Worm (Caenorhabditis elegans): ENCODE results near the gene srj-14.

The srj-14 gene

ce11 chrV:7381008-7381407 lies 11.5 kb downstream of the srj-14 start, which contains the start of gene C03G6.17:
TSS of gene C03G6.17 (minus strand) at chrV:7381108.
- no peak for TF ChIP-seq fkh-3 (tag; optimal IDR thresholded peaks at IDR 0.05)
- TF ChIP-seq let-607 (tag; optimal IDR thresholded peaks at IDR 0.05) = no peak
- TF ChIP-seq zfh-2 (GFP tag; conservative IDR thresholded peaks at IDR 0.05) = no peak
- no peak for TF ChIP-seq snpc-3.4 (tag; optimal IDR thresholded peaks at IDR 0.05)
- TF ChIP-seq nfyb-1 (GFP tag; IDR thresholded peaks at IDR 0.05) = no peak
- TF ChIP-seq Y53G8AR.9 (GFP tag; conservative IDR thresholded peaks at IDR 0.05) = no peak
- TF ChIP-seq lin-35 (GFP tag; optimal IDR thresholded peaks at IDR 0.05) = no peak
- TF ChIP-seq rpc-1 (optimal IDR thresholded peaks at IDR 0.05) = no peak
- no peak for TF ChIP-seq rpc-1 (tag; optimal IDR thresholded peaks at IDR 0.05)
- TF ChIP-seq ztf-6 (GFP tag; IDR thresholded peaks at IDR 0.05) = no peak
- TF ChIP-seq madf-8 (GFP tag; conservative IDR thresholded peaks at IDR 0.05) = no peak
- no peak for TF ChIP-seq egl-18 (GFP tag; IDR thresholded peaks at IDR 0.05)
- TF ChIP-seq ztf-18 (tag; optimal IDR thresholded peaks at IDR 0.05) = no peak
- no peak for TF ChIP-seq attf-3 (GFP tag; conservative IDR thresholded peaks at IDR 0.05)
- TF ChIP-seq attf-5 (GFP tag; optimal IDR thresholded peaks at IDR 0.05) = no peak
- TF ChIP-seq ama-1 (optimal IDR thresholded peaks at IDR 0.05) = no peak
- no peak for TF ChIP-seq ama-1 (GFP tag; optimal IDR thresholded peaks at IDR 0.05)

DNA sequence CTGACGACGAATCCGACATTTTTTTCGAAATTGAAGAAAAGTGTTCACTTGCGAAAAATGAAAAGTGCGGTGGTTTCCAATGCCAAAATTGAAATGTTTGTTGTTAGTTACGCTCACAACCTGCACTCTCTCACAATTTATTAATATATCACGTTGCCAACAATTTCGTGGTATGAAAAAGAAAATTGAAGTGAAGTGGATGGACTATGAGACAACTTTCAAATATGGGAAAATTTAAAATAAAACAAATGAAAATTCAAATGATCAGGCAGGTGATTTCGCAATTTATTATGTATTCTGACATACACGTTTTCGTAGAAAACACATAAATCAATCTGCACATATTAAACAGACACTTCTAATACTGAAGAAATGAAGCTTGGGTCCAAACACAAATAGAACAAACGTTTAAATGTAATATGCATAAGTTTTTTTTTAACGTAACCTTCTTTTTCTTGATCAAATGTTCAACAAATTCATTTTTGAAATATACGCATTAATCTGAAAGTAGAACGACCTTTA lies 16.6 kb downstream of the srj-14 start, which contains the start of gene srp-6:
srp-6 (minus strand) TSS at position 51 of the 522 bp plus-strand sequence.
- TF ChIP-seq ztf-28 (GFP tag; IDR thresholded peaks at IDR 0.05) (no peak), lin-26 (GFP tag; IDR thresholded peaks at IDR 0.05) (no peak), tbp1 (GFP tag; optimal IDR thresholded peaks at IDR 0.05) (no peak), ceh-100 (GFP tag; IDR thresholded peaks at IDR 0.05) (no peak), chd-7 (tag; optimal IDR thresholded peaks at IDR 0.05) (no peak)

DNA sequence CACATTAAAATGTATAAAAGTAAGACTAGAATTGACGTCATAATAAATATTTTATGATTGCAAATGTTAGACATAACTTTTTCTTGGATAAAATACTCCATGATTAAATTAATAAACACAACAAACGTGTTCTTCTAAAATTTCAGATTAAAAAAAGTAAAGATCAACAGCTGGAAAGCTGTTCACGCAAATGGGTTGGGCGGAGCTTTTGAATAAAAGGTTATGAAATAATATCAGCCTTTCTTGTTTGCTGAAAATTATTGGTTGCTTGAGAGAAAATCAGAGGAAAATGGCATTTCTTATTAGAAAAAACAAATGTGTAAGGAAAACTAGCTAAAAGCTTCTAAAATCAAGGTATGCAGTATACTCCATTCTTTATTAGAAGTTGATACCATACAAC lies 18.2 kb downstream of the srj-14 start, which contains the start of gene C02H6.3:
C02H6.3 (minus strand) TSS at position 101 of the 400 bp plus-strand sequence.
- TF ChIP-seq snpc-1.1 (tag; optimal IDR thresholded peaks at IDR 0.05; ENCODE audit: insufficient read depth) = no peak
- no peak for TF ChIP-seq sptf-2 (GFP tag; optimal IDR thresholded peaks at IDR 0.05)
- no peak for TF ChIP-seq nfyb-1 (GFP tag; IDR thresholded peaks at IDR 0.05)
- no peak for TF ChIP-seq bed-2 (GFP tag; IDR thresholded peaks at IDR 0.05)

ce11 chrV:7389771-7390170 lies 20.3 kb downstream of the srj-14 start, which contains the start of gene C02H6.1:
TSS of gene C02H6.1 (minus strand) at chrV:7389871.
- TF ChIP-seq sptf-2 (GFP tag; optimal IDR thresholded peaks at IDR 0.05) (no peak), hlh-12 (tag; optimal IDR thresholded peaks at IDR 0.05) (no peak), F49E8.2 (tag; optimal IDR thresholded peaks at IDR 0.05; ENCODE audit: insufficient read depth) (no peak), dpl-1 (GFP tag; optimal IDR thresholded peaks at IDR 0.05) (no peak), ztf-22 (GFP tag; optimal IDR thresholded peaks at IDR 0.05) (no peak), tbp1 (GFP tag; optimal IDR thresholded peaks at IDR 0.05) (no peak), F55B11.4 (tag; optimal IDR thresholded peaks at IDR 0.05; ENCODE audit: borderline replicate concordance, insufficient read depth) (no peak), akir-1 (GFP tag; optimal IDR thresholded peaks at IDR 0.05) (no peak), aptf-2 (GFP tag; conservative IDR thresholded peaks at IDR 0.05) (no peak), K11D2.4 (GFP tag; IDR thresholded peaks at IDR 0.05) (no peak), ceh-91 (GFP tag; IDR thresholded peaks at IDR 0.05) (no peak), B0261.1 (tag; optimal IDR thresholded peaks at IDR 0.05) (no peak), lag-1 (GFP tag; IDR thresholded peaks at IDR 0.05) (no peak)

Data from whole organism, young adult.